Fruit fly (Drosophila melanogaster) whole organism, larva: ENCODE measurements around the gene CG6149.
A peak's percentile ranks its signal among the peaks of the same experiment; 100 is the strongest.

Experiments
- noc ChIP-seq: fragments of 200-800 bp; sonication (Bioruptor generic); optimal IDR thresholded peaks from 3 replicates; lab custom pipeline; 2019; ENCODE audit warnings: missing biosample characterization, mild to moderate bottlenecking, missing genetic modification characterization, moderate library complexity

Gene CG6149

dm6 chr3L:11435376-11435775 is at the start of gene CG6149:
Gene CG6149, minus strand, starts transcription at chr3L:11435476.
- TF ChIP-seq noc (tag; lab: Kevin White, UChicago), result no peak

DNA sequence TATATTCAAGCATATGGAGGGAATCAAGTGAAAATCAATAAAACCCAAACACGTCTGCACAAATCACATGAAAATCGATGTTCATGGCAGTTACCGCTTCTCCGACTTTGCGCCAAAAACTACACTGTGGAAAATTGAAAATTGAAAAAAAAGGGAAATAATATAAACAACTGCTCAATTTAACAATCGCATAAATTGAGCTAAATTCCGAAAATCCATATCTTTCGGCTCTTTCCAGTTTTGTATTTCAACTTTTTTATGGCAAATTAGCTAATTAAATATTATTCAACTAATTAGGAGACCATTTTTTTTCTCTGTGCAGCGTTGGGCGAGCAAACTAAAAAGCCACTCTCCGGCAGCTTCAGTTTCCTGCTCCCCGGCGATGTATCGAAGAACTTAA is 49.2 kb upstream of the CG6149 start:
- TF ChIP-seq noc (tag; lab: Kevin White, UChicago), result no peak

DNA sequence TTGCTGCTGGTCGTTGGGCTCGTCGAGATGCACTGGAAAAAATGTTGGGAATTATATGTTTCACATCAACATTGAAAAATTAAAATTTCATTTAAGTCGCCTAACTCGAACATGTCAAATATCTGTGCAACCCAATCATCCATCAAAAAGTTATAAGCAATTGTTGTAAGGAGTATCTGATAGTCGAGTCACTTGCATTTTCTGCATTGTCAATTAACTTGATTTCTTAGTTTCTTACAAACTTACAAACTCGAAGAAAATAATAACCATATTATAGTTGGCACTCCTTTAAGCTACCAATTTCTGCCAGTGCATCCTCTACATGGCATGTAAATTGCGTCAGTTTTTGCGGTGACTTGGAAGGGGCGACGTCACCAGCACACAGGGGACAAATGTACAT is 47.9 kb upstream of the CG6149 start:
- TF ChIP-seq noc (tag; lab: Kevin White, UChicago), result no peak

dm6 chr3L:11480304-11480703 is 45.0 kb upstream of the CG6149 start:
- no peak for TF ChIP-seq noc (tag; lab: Kevin White, UChicago)

- TF ChIP-seq noc (tag; lab: Kevin White, UChicago), result no peak
Observed at dm6 chr3L:11474658-11475057, 39.4 kb upstream of the CG6149 start, which contains the start of gene Vha16-2. Gene Vha16-2, plus strand, starts transcription at chr3L:11474958.

dm6 chr3L:11472991-11473390 is 37.7 kb upstream of the CG6149 start, which contains the start of gene Vha16-3:
Gene Vha16-3, plus strand, starts transcription at chr3L:11473291.
- TF ChIP-seq noc (tag; lab: Kevin White, UChicago), result no peak

DNA sequence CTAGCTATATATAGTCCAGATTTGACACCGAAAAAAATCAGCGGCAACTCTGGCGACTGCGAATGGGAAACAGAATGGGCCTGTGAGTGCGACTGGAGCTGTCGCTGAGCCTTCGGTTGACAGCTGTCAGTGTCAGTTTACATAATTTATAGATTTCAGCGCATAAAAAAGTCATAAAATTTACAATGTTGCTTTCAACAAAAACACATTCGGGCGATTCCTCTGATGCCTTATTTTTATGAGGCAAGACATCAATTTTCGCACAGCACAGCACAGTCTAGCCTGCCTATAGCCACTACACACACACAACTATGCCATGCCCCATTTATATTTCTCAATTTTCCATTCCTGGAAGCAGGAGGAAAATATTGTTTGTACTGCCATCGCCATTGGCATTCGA is 37.1 kb upstream of the CG6149 start:
- no peak for TF ChIP-seq noc (tag; lab: Kevin White, UChicago)

DNA sequence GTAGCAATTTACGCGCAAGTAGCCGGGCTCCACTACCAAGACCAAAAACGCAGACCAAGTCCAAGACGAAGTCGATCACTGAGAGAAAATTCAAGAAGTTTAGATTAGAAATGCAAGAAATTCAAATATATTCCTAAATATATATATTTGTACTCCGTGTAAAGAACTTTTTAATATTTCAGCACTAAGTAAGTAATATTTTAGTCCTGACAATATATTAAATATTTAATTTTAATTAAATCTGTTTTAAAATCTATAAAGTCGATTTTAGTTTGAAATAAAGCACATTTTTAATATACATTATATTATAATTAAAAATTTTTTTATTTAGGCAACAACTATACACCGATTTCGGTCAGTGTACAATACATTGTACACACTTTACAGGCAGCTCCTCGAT is 31.7 kb upstream of the CG6149 start:
- TF ChIP-seq noc (tag; lab: Kevin White, UChicago), result no peak

dm6 chr3L:11465371-11465914 is 30.2 kb upstream of the CG6149 start, which contains the start of gene Fum3:
Gene Fum3, minus strand, starts transcription at chr3L:11465864.
- no peak for TF ChIP-seq noc (tag; lab: Kevin White, UChicago)

- no peak for TF ChIP-seq noc (tag; lab: Kevin White, UChicago)
Observed at dm6 chr3L:11458370-11458769, 23.1 kb upstream of the CG6149 start, which contains the start of the genes CG12289 and CG7551. Gene CG12289, minus strand, starts transcription at chr3L:11458470. Gene CG7551, plus strand, starts transcription at chr3L:11458490.

dm6 chr3L:11454461-11454860 is 19.2 kb upstream of the CG6149 start:
- TF ChIP-seq noc (tag; lab: Kevin White, UChicago), result no peak

- no peak for TF ChIP-seq noc (tag; lab: Kevin White, UChicago)
Observed at dm6 chr3L:11450535-11450934, 15.3 kb upstream of the CG6149 start.

DNA sequence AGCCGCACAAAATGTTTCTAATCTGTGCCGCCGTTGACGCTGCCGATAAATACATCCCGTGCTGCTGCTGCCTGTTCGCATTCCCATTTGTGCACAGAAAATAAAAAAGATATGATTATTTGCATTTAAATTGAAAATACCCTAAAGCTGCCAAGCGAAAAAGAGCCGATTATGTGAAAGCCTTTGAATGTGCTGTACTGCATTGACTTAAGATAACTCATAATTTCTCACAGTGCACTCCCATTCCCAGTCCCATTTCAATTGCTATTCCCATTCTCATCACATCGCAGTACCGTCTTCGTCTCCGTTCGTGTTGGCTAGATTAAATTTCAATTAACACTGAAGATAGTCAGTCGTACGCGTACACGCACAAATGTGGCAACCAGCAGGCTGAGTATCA is 13.7 kb upstream of the CG6149 start:
- no peak for TF ChIP-seq noc (tag; lab: Kevin White, UChicago)

dm6 chr3L:11448349-11448748 is 13.1 kb upstream of the CG6149 start:
- TF ChIP-seq noc (tag; lab: Kevin White, UChicago), result no peak

DNA sequence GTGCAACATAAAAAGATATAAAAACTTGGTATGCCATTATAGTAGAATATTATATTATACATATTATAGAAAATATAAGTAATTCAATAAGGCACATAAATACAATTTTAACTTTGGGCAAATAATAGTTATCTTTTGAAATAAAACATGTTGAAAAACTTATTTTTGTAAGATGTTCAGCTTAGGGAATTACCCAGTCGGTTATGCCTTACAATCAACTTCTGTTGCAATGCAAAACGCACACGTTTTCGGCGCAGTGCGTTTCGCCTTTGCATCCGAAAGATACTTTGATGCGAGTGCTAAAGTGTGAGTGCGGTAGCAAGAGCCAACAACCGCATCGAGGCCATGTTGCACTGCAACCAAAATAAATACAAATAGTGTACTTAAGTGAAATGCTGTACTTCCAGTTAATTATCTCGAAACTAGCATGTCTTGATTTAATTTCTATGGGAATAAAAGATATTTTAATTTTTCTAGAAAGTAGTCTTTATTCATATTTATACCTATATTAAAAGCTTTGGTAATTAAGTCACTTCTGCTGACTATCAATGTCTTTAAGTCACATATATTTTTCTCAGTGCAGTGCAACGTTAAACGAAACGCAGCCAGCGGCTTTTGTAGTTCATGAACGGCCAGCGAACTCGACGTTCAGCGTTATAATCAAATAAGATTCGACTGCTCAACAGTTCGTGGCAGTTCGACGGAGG is 11.9 kb upstream of the CG6149 start:
- no peak for TF ChIP-seq noc (tag; lab: Kevin White, UChicago)

- no peak for TF ChIP-seq noc (tag; lab: Kevin White, UChicago)
Observed at dm6 chr3L:11444861-11445260, 9.6 kb upstream of the CG6149 start, which contains the start of gene CG7557. Gene CG7557, plus strand, starts transcription at chr3L:11445161.

DNA sequence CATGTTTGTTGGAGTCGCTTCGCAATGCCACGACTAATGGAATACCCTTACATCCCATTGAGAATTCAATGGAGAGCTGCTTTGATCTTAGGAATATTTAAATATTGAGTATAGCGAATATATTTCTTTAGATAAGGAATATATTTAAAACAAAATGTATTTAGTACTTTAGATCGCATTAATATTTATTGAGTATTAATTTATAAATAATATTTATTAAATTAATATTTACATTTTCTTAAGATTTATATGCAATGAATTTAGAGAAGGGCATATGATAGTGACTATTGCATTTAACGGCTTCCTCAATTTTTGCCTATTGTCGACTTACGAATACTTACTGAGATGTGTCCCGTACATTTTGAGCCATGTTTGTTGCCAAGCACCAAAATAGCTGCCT is 8.9 kb upstream of the CG6149 start:
- peak; percentile 3 for TF ChIP-seq noc (tag; lab: Kevin White, UChicago)
